Fruit fly (Drosophila melanogaster) whole organism, adult: ENCODE results near the gene klu.

ENCODE experiments used
- CG11617 ChIP-seq: fragments of 200-800 bp; sonication (Bioruptor generic); optimal IDR thresholded peaks from 2 replicates; lab custom pipeline; 2017; ENCODE audit warnings: mild to moderate bottlenecking, missing biosample characterization, missing genetic modification reagents, missing genetic modification characterization
- CG12768 ChIP-seq: fragments of 200-800 bp; sonication (Bioruptor generic); optimal IDR thresholded peaks from 2 replicates; lab custom pipeline; 2017; ENCODE audit warnings: missing biosample characterization, missing genetic modification characterization, mild to moderate bottlenecking, moderate library complexity, missing genetic modification reagents
- CG33017 ChIP-seq: fragments of 200-800 bp; sonication (Bioruptor generic); optimal IDR thresholded peaks from 2 replicates; lab custom pipeline; 2018; ENCODE audit warnings: missing biosample characterization, mild to moderate bottlenecking, missing genetic modification characterization, moderate library complexity
- CG5204 ChIP-seq: fragments of 200-800 bp; sonication (Bioruptor generic); optimal IDR thresholded peaks from 2 replicates; lab custom pipeline; 2016; ENCODE audit warnings: missing biosample characterization, missing genetic modification characterization
- CG7045 ChIP-seq: fragments of 200-800 bp; sonication (Bioruptor generic); optimal IDR thresholded peaks from 2 replicates; lab custom pipeline; 2017; ENCODE audit warnings: missing biosample characterization, mild to moderate bottlenecking, missing genetic modification characterization
- Clk ChIP-seq: fragments of 200-800 bp; sonication (Bioruptor generic); optimal IDR thresholded peaks from 2 replicates; lab custom pipeline; 2017; ENCODE audit warnings: missing biosample characterization, missing genetic modification characterization
- Hr96 ChIP-seq: fragments of 200-800 bp; sonication (Bioruptor generic); optimal IDR thresholded peaks from 2 replicates; lab custom pipeline; 2016; ENCODE audit warnings: missing biosample characterization, missing genetic modification characterization
- bab1 ChIP-seq: fragments of 200-800 bp; sonication (Bioruptor generic); optimal IDR thresholded peaks from 3 replicates; lab custom pipeline; 2019; ENCODE audit warnings: missing biosample characterization, mild to moderate bottlenecking, missing genetic modification characterization, moderate library complexity
- cic ChIP-seq: fragments of 200-800 bp; sonication (Bioruptor generic); optimal IDR thresholded peaks from 2 replicates; lab custom pipeline; 2017; ENCODE audit warnings: missing biosample characterization, mild to moderate bottlenecking, missing genetic modification characterization, moderate library complexity
- cnc ChIP-seq, 2 experiments: fragments of >200 bp; optimal IDR thresholded peaks; 2 replicates each; lab custom pipeline; 2017
- kay ChIP-seq: fragments of 200-800 bp; sonication (Bioruptor generic); peaks from one replicate; lab custom pipeline; 2016; ENCODE audit warnings: missing biosample characterization, missing genetic modification characterization, borderline replicate concordance
- ovo ChIP-seq: fragments of 200-800 bp; sonication (Bioruptor generic); optimal IDR thresholded peaks from 2 replicates; lab custom pipeline; 2016; ENCODE audit warnings: missing biosample characterization, missing genetic modification characterization
- pad ChIP-seq: fragments of 200-800 bp; sonication (Bioruptor generic); optimal IDR thresholded peaks from 3 replicates; lab custom pipeline; 2017; ENCODE audit warnings: missing biosample characterization, missing genetic modification characterization, mild to moderate bottlenecking, moderate library complexity, missing genetic modification reagents
- tj ChIP-seq: fragments of 200-800 bp; sonication (Bioruptor generic); optimal IDR thresholded peaks from 3 replicates; lab custom pipeline; 2017; ENCODE audit warnings: missing biosample characterization, mild to moderate bottlenecking, missing genetic modification characterization, moderate library complexity

DNA sequence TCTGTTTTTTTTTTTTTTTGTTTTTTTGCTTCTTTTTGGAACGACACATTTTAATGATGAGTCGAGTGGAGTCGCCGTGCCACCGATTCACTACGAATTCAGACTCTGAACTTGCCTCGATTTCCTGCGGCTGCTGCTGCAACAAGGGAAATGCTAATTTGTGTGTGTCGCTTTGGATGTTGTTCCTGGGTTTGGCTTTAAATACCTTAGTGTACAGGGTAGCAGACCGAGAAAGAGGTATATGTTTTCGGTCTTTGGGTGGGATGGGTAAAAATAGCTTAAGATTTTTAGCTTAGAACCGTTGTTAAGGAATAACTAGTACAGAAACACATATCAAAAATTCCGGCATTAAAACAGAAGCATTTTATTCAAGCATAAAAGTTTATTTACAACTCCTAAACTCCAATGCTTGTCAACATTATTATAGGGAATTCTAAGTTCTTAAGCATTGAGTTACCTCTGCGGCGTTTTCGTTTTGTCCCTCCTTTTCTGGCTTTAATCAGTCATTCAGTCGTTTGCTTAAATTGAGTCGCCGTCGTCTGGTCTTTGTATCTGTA lies 73.9 kb downstream of the klu start:
- TF ChIP-seq kay (GFP tag; lab: Kevin White, UChicago) (no peak), CG11617 (GFP tag; lab: Kevin White, UChicago) (no peak), bab1 (GFP tag; lab: Kevin White, UChicago) (no peak), pad (GFP tag; lab: Kevin White, UChicago) (no peak), Hr96 (GFP tag; lab: Kevin White, UChicago) (no peak), CG12768 (GFP tag; lab: Kevin White, UChicago) (no peak), ovo (GFP tag; lab: Kevin White, UChicago) (no peak), cic (GFP tag; lab: Kevin White, UChicago) (no peak), tj (GFP tag; lab: Kevin White, UChicago) (no peak), CG33017 (tag; lab: Kevin White, UChicago) (no peak), CG5204 (GFP tag; lab: Kevin White, UChicago) (no peak), cnc (optimal IDR thresholded peaks at IDR 0.05; lab: Kevin White, UChicago) (no peak), Clk (GFP tag; lab: Kevin White, UChicago) (no peak), CG7045 (GFP tag; lab: Kevin White, UChicago) (no peak)
